Worm (Caenorhabditis elegans): ENCODE measurements around the gene C40H1.8.

DNA sequence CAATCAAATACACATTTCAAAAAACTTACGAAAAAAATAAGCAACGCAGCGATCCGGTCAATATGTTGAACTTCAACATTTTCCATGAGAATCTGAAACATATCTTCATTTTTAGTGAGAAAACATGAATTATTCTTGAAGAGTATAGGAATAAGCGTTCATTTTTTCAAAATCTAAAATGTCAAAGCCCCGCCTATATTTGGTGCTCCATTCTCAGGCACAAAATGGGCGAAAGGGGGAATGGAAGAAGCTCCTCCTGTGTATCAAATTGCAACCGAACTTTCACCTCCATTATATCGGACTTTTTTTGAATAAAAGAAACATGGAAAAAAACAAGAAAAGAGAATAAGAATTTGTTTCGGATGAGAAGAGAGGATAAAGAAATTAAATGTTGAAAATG lies 7.9 kb upstream of the C40H1.8 start, which contains the start of gene srx-45:
- TF ChIP-seq ceh-13 (GFP tag; optimal IDR thresholded peaks at IDR 0.05) (no peak), ama-1 (optimal IDR thresholded peaks at IDR 0.05) (no peak), tbx-11 (GFP tag; IDR thresholded peaks at IDR 0.05) (no peak), tra-4 (tag; optimal IDR thresholded peaks at IDR 0.05) (no peak), scrt-1 (GFP tag; IDR thresholded peaks at IDR 0.05) (no peak), aly-1 (tag; optimal IDR thresholded peaks at IDR 0.05) (no peak)

All from whole organism, early embryonic.